Fruit fly (Drosophila melanogaster) whole organism, embryonic: Measurements from ENCODE around the gene CG32984.

Source experiments
- B-H2 ChIP-seq: fragments of 200-800 bp; sonication (Bioruptor generic); optimal IDR thresholded peaks from 2 replicates; lab custom pipeline; 2018; ENCODE audit warnings: missing biosample characterization, mild to moderate bottlenecking, missing genetic modification characterization
- CG10147 ChIP-seq: fragments of 200-800 bp; sonication (Bioruptor generic); optimal IDR thresholded peaks from 2 replicates; lab custom pipeline; 2019; ENCODE audit warnings: missing biosample characterization, mild to moderate bottlenecking, missing genetic modification characterization, moderate library complexity
- CG10209 ChIP-seq: fragments of 200-800 bp; sonication (Bioruptor generic); optimal IDR thresholded peaks from 3 replicates; lab custom pipeline; 2017; ENCODE audit warnings: missing biosample characterization, mild to moderate bottlenecking, missing genetic modification characterization, missing genetic modification reagents
- CG12942 ChIP-seq: fragments of 200-800 bp; sonication (Bioruptor generic); optimal IDR thresholded peaks from 3 replicates; lab custom pipeline; 2016; ENCODE audit warnings: missing biosample characterization, missing genetic modification characterization
- CG15269 ChIP-seq: fragments of 200-800 bp; sonication (Bioruptor generic); optimal IDR thresholded peaks from 2 replicates; lab custom pipeline; 2018; ENCODE audit warnings: missing biosample characterization, mild to moderate bottlenecking, missing genetic modification characterization, moderate library complexity
- CG17568 ChIP-seq: fragments of 200-800 bp; sonication (Bioruptor generic); optimal IDR thresholded peaks from 2 replicates; lab custom pipeline; 2018; ENCODE audit warnings: missing biosample characterization, mild to moderate bottlenecking, missing genetic modification characterization, moderate library complexity
- CG18011 ChIP-seq: fragments of 200-800 bp; sonication (Bioruptor generic); optimal IDR thresholded peaks from 2 replicates; lab custom pipeline; 2017; ENCODE audit warnings: missing biosample characterization, missing genetic modification characterization, mild to moderate bottlenecking, moderate library complexity, missing genotype
- CG18599 ChIP-seq: fragments of 200-800 bp; sonication (Bioruptor generic); optimal IDR thresholded peaks from 3 replicates; lab custom pipeline; 2017; ENCODE audit warnings: missing biosample characterization, missing genetic modification characterization, mild to moderate bottlenecking, moderate library complexity, missing genetic modification reagents
- CG3065 ChIP-seq: fragments of 200-800 bp; sonication (Bioruptor generic); optimal IDR thresholded peaks from 2 replicates; lab custom pipeline; 2016; ENCODE audit warnings: missing biosample characterization, missing genetic modification characterization
- CG32772 ChIP-seq: fragments of 200-800 bp; sonication (Bioruptor generic); IDR thresholded peaks from 2 replicates; pipeline ENCODE4 v1.3.6; 2022; ENCODE audit warnings: missing biosample characterization, missing genetic modification characterization
- CG34224 ChIP-seq: fragments of 200-800 bp; sonication (Bioruptor generic); IDR thresholded peaks from 3 replicates; pipeline ENCODE4 v1.3.6; 2022; ENCODE audit warnings: missing biosample characterization, missing genetic modification characterization; ENCODE audit not compliant: partially characterized antibody
- CG4360 ChIP-seq: fragments of 200-800 bp; sonication (Bioruptor generic); IDR thresholded peaks from 2 replicates; pipeline ENCODE4 v1.3.6; 2022; ENCODE audit warnings: missing biosample characterization, missing genetic modification characterization
- CG4707 ChIP-seq: fragments of 200-800 bp; sonication (Bioruptor generic); optimal IDR thresholded peaks from 2 replicates; lab custom pipeline; 2018; ENCODE audit warnings: missing biosample characterization, mild to moderate bottlenecking, missing genetic modification characterization, moderate library complexity
- CG4820 ChIP-seq: fragments of 200-800 bp; sonication (Bioruptor generic); optimal IDR thresholded peaks from 3 replicates; lab custom pipeline; 2016; ENCODE audit warnings: missing biosample characterization, missing genetic modification characterization
- CG5180 ChIP-seq: fragments of 200-800 bp; sonication (Bioruptor generic); optimal IDR thresholded peaks from 3 replicates; lab custom pipeline; 2017; ENCODE audit warnings: missing biosample characterization, missing genetic modification characterization, mild to moderate bottlenecking, moderate library complexity, missing genetic modification reagents
- CG6683 ChIP-seq: fragments of 200-800 bp; sonication (Bioruptor generic); optimal IDR thresholded peaks from 2 replicates; lab custom pipeline; 2017; ENCODE audit warnings: missing biosample characterization, mild to moderate bottlenecking, missing genetic modification characterization, missing genetic modification reagents
- CG6791 ChIP-seq: fragments of 200-800 bp; sonication (Bioruptor generic); IDR thresholded peaks from 3 replicates; pipeline ENCODE4 v1.3.6; 2022; ENCODE audit warnings: missing biosample characterization, missing genetic modification characterization; ENCODE audit not compliant: partially characterized antibody
- CG8281 ChIP-seq: fragments of 200-800 bp; sonication (Bioruptor generic); optimal IDR thresholded peaks from 2 replicates; lab custom pipeline; 2018; ENCODE audit warnings: missing biosample characterization, mild to moderate bottlenecking, missing genetic modification characterization, moderate library complexity
- CG8944 ChIP-seq: fragments of 200-800 bp; sonication (Bioruptor generic); optimal IDR thresholded peaks from 3 replicates; lab custom pipeline; 2016; ENCODE audit warnings: missing biosample characterization, missing genetic modification characterization
- CTCF ChIP-seq: fragments of 200-800 bp; sonication (Bioruptor generic); optimal IDR thresholded peaks from 2 replicates; lab custom pipeline; 2017; ENCODE audit warnings: missing biosample characterization, mild to moderate bottlenecking, missing genetic modification characterization, moderate library complexity
- E2f2 ChIP-seq: fragments of 200-800 bp; sonication (Bioruptor generic); IDR thresholded peaks from 2 replicates; pipeline ENCODE4 v1.3.6; 2022; ENCODE audit warnings: missing biosample characterization, missing genetic modification characterization
- Eip74EF ChIP-seq, 2 experiments: fragments of 200-800 bp in 1 of 2; fragments of >200 bp in 1 of 2; sonication (Bioruptor generic) in 1 of 2; optimal IDR thresholded peaks; 2 replicates each; lab custom pipeline; 2017 to 2019; ENCODE audit warnings: missing biosample characterization in 2 of 2, missing genetic modification characterization in 2 of 2, mild to moderate bottlenecking in 1 of 2, moderate library complexity in 1 of 2
- Hr3 ChIP-seq: fragments of 200-800 bp; sonication (Bioruptor generic); optimal IDR thresholded peaks from 3 replicates; lab custom pipeline; 2016; ENCODE audit warnings: missing biosample characterization, missing genetic modification characterization
- Hr78 ChIP-seq, 2 experiments: fragments of 200-800 bp in 1 of 2; fragments of >200 bp in 1 of 2; sonication (Bioruptor generic) in 1 of 2; optimal IDR thresholded peaks; 2 replicates each; lab custom pipeline; 2017 to 2019; ENCODE audit warnings: missing biosample characterization in 2 of 2, missing genetic modification characterization in 2 of 2, mild to moderate bottlenecking in 1 of 2, moderate library complexity in 1 of 2
- NK7.1 ChIP-seq: fragments of 200-800 bp; sonication (Bioruptor generic); optimal IDR thresholded peaks from 3 replicates; lab custom pipeline; 2016; ENCODE audit warnings: missing biosample characterization, missing genetic modification characterization
- Rx ChIP-seq: fragments of 200-800 bp; sonication (Bioruptor generic); IDR thresholded peaks from 2 replicates; pipeline ENCODE4 v1.3.6; 2022; ENCODE audit warnings: missing biosample characterization, missing genetic modification characterization
- Side ChIP-seq: fragments of 200-800 bp; sonication (Bioruptor generic); optimal IDR thresholded peaks from 2 replicates; lab custom pipeline; 2016; ENCODE audit warnings: missing biosample characterization, missing genetic modification characterization
- Sry-β ChIP-seq: fragments of 200-800 bp; sonication (Bioruptor generic); optimal IDR thresholded peaks from 2 replicates; lab custom pipeline; 2018; ENCODE audit warnings: missing biosample characterization, mild to moderate bottlenecking, missing genetic modification characterization, moderate library complexity
- Xbp1 ChIP-seq: fragments of 200-800 bp; sonication (Bioruptor generic); optimal IDR thresholded peaks from 3 replicates; lab custom pipeline; 2016; ENCODE audit warnings: missing biosample characterization, mild to moderate bottlenecking, missing genetic modification characterization
- ato ChIP-seq: fragments of 200-800 bp; sonication (Bioruptor generic); IDR thresholded peaks from 2 replicates; pipeline ENCODE4 v1.3.6; 2022; ENCODE audit warnings: missing biosample characterization, missing genetic modification characterization; ENCODE audit not compliant: partially characterized antibody
- bigmax ChIP-seq: fragments of 200-800 bp; sonication (Bioruptor generic); optimal IDR thresholded peaks from 2 replicates; lab custom pipeline; 2018; ENCODE audit warnings: missing biosample characterization, mild to moderate bottlenecking, missing genetic modification characterization
- br ChIP-seq: fragments of >200 bp; optimal IDR thresholded peaks from 2 replicates; lab custom pipeline; 2017
- chif ChIP-seq, 2 experiments: fragments of 200-800 bp; sonication (Bioruptor generic); optimal IDR thresholded peaks; 3 replicates each; lab custom pipeline; 2016; ENCODE audit warnings: missing biosample characterization in 2 of 2, missing genetic modification characterization in 2 of 2
- exex ChIP-seq: fragments of 200-800 bp; sonication (Bioruptor generic); optimal IDR thresholded peaks from 4 replicates; lab custom pipeline; 2018; ENCODE audit warnings: missing biosample characterization, mild to moderate bottlenecking, missing genetic modification characterization, moderate library complexity
- fd64A ChIP-seq: fragments of 200-800 bp; sonication (Bioruptor generic); optimal IDR thresholded peaks from 3 replicates; lab custom pipeline; 2018; ENCODE audit warnings: missing biosample characterization, mild to moderate bottlenecking, missing genetic modification characterization
- fu2 ChIP-seq: fragments of 200-800 bp; sonication (Bioruptor generic); optimal IDR thresholded peaks from 2 replicates; lab custom pipeline; 2016; ENCODE audit warnings: missing biosample characterization, missing genetic modification characterization
- gcm ChIP-seq: fragments of 200-800 bp; sonication (Bioruptor generic); optimal IDR thresholded peaks from 2 replicates; lab custom pipeline; 2019; ENCODE audit warnings: missing biosample characterization, mild to moderate bottlenecking, missing genetic modification characterization, moderate library complexity
- gsb-n ChIP-seq: fragments of 200-800 bp; sonication (Bioruptor generic); optimal IDR thresholded peaks from 3 replicates; lab custom pipeline; 2018; ENCODE audit warnings: missing biosample characterization, mild to moderate bottlenecking, missing genetic modification characterization
- hkb ChIP-seq, 2 experiments: fragments of 200-800 bp in 1 of 2; fragments of >200 bp in 1 of 2; sonication (Bioruptor generic) in 1 of 2; IDR thresholded peaks in 1 of 2; optimal IDR thresholded peaks in 1 of 2; 2 replicates each; pipeline versions ENCODE4 v1.3.6 to Lab custom; 2017 to 2022; ENCODE audit warnings: missing biosample characterization in 1 of 2, missing genetic modification characterization in 1 of 2
- hth ChIP-seq: fragments of >200 bp; optimal IDR thresholded peaks from 2 replicates; lab custom pipeline; 2017; ENCODE audit warnings: inconsistent platforms
- insv ChIP-seq, 2 experiments: fragments of 200-800 bp; sonication (Bioruptor generic); optimal IDR thresholded peaks; 3 replicates each; lab custom pipeline; 2016 to 2018; ENCODE audit warnings: missing biosample characterization in 2 of 2, missing genetic modification characterization in 2 of 2
- jing ChIP-seq: fragments of 200-800 bp; sonication (Bioruptor generic); optimal IDR thresholded peaks from 2 replicates; lab custom pipeline; 2018; ENCODE audit warnings: missing biosample characterization, mild to moderate bottlenecking, missing genetic modification characterization
- ken ChIP-seq: fragments of 200-800 bp; sonication (Bioruptor generic); IDR thresholded peaks from 3 replicates; pipeline ENCODE4 v1.3.6; 2022; ENCODE audit warnings: missing biosample characterization, missing genetic modification characterization
- psq ChIP-seq: fragments of 200-800 bp; sonication (Bioruptor generic); optimal IDR thresholded peaks from 2 replicates; lab custom pipeline; 2017; ENCODE audit warnings: missing biosample characterization, missing genetic modification characterization
- sens-2 ChIP-seq: fragments of 200-800 bp; sonication (Bioruptor generic); IDR thresholded peaks from 2 replicates; pipeline ENCODE4 v1.3.6; 2022; ENCODE audit warnings: missing biosample characterization, missing genetic modification characterization
- stc ChIP-seq: fragments of 200-800 bp; sonication (Bioruptor generic); IDR thresholded peaks from 2 replicates; pipeline ENCODE4 v1.3.6; 2022; ENCODE audit warnings: missing biosample characterization, missing genetic modification characterization
- zen ChIP-seq: fragments of 200-800 bp; sonication (Bioruptor generic); optimal IDR thresholded peaks from 3 replicates; lab custom pipeline; 2018; ENCODE audit warnings: missing biosample characterization, mild to moderate bottlenecking, missing genetic modification characterization, moderate library complexity
- zf30C ChIP-seq: fragments of 200-800 bp; sonication (Bioruptor generic); optimal IDR thresholded peaks from 3 replicates; lab custom pipeline; 2018; ENCODE audit warnings: missing biosample characterization, mild to moderate bottlenecking, missing genetic modification characterization

Gene CG32984

DNA sequence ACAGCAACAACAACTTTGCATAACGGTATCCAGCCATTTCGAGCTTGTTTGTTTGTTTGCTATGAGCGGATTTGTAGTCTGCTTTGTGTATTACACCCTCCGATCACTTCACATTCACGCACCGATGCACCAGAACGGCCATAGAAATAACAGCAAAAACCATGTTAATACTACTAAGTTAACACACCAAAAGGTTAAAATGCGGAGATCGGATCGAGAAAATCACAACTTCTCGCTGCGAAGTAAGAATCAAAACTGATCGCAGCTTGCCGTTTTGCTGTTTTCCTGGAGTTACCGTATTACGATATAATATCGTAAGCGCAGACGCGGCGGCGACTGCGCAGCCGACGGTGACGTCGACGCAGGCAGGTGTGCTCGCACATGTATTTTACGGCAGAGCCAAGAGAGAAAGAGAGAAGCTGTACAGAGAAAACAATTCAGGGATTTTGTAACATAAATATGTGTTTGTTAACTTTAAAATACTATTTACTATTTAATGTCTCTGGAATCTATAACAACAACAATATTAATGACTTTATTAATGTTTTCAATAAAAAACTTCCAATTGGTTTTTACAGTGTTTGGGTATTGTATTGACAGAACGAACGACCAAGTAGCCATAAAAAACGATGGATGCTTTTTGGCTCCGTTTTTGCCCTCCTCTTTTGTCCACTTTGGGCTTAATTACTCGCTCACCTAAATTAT is 20.0 kb downstream of the CG32984 start, which contains the start of gene CG13101 (continued):
- TF ChIP-seq Hr78 (GFP tag; optimal IDR thresholded peaks at IDR 0.05; lab: Kevin White, UChicago), result peak in 1 of 2 experiments; percentile 72
- no peak; the same call in 1 of the 3 replicates for TF ChIP-seq ken
- no peak for TF ChIP-seq CG6791 (GFP tag; lab: Robert Waterston, UW)
- TF ChIP-seq psq (GFP tag; lab: Kevin White, UChicago), result peak; percentile 63
- TF ChIP-seq CG34224 (GFP tag; lab: Robert Waterston, UW), result 0 out of 3 replicates have a peak, but pooled peaks have one; percentile 9
- TF ChIP-seq zf30C, result peak; percentile 75
- TF ChIP-seq CG8281 (tag; lab: Kevin White, UChicago), result peak; percentile 87
- TF ChIP-seq chif (GFP tag; optimal IDR thresholded peaks at IDR 0.05; lab: Kevin White, UChicago), result peak; percentile 80 to 86
- peak; percentile 95 for TF ChIP-seq gsb-n (tag; lab: Kevin White, UChicago)
- TF ChIP-seq CTCF, result peak; percentile 50
- peak; percentile 92 for TF ChIP-seq gcm (GFP tag; lab: Kevin White, UChicago)
- TF ChIP-seq jing (GFP tag; lab: Kevin White, UChicago), result peak; percentile 57
- TF ChIP-seq bigmax (GFP tag; lab: Kevin White, UChicago), result no peak
- TF ChIP-seq Sry-β (GFP tag; lab: Kevin White, UChicago), result no peak
- peak; percentile 63 for TF ChIP-seq CG18011 (GFP tag; lab: Kevin White, UChicago)
- TF ChIP-seq exex, result peak; percentile 70
- peak in 1 of 2 experiments; percentile 90 for TF ChIP-seq Eip74EF (GFP tag; optimal IDR thresholded peaks at IDR 0.05; lab: Kevin White, UChicago)
- TF ChIP-seq CG17568, result peak; percentile 91
- peak; percentile 82 for TF ChIP-seq sens-2
- peak; percentile 72 for TF ChIP-seq CG3065
- TF ChIP-seq zen, result peak; percentile 89
- TF ChIP-seq ato (GFP tag; lab: Robert Waterston, UW), result no peak
- TF ChIP-seq insv (GFP tag; optimal IDR thresholded peaks at IDR 0.05; lab: Kevin White, UChicago), result peak in 1 of 2 experiments; percentile 27
- TF ChIP-seq CG4707, result peak; percentile 57
- TF ChIP-seq CG10147 (GFP tag; lab: Kevin White, UChicago), result peak; percentile 92
- TF ChIP-seq CG8944 (GFP tag; lab: Kevin White, UChicago), result peak; percentile 66
- TF ChIP-seq Hr3, result peak; percentile 90
- TF ChIP-seq Side (GFP tag; lab: Kevin White, UChicago), result peak; percentile 77
- TF ChIP-seq CG5180, result peak; percentile 75
- TF ChIP-seq NK7.1 (GFP tag; lab: Kevin White, UChicago), result peak; percentile 72
- peak; percentile 95 for TF ChIP-seq CG15269 (tag; lab: Kevin White, UChicago)
- TF ChIP-seq CG10209 (GFP tag; lab: Kevin White, UChicago), result peak; percentile 89
- peak; percentile 89 for TF ChIP-seq CG12942 (GFP tag; lab: Kevin White, UChicago)
- TF ChIP-seq hth (lab: Kevin White, UChicago), result no peak
- TF ChIP-seq CG4820 (GFP tag; lab: Kevin White, UChicago), result peak; percentile 87
- TF ChIP-seq B-H2, result no peak
- no peak for TF ChIP-seq hkb (optimal IDR thresholded peaks at IDR 0.05; lab: Kevin White, UChicago)
- TF ChIP-seq hkb (GFP tag; IDR thresholded peaks at IDR 0.05; lab: Robert Waterston, UW), result peak; percentile 95
- peak; percentile 87 for TF ChIP-seq CG6683
- TF ChIP-seq br (lab: Kevin White, UChicago), result no peak
- peak; percentile 91 for TF ChIP-seq Xbp1
- peak; percentile 63 for TF ChIP-seq fu2 (GFP tag; lab: Kevin White, UChicago)
- peak; percentile 93 for TF ChIP-seq CG18599
- TF ChIP-seq fd64A, result peak; percentile 53
- TF ChIP-seq stc, result peak; percentile 96
- peak; percentile 92 for TF ChIP-seq CG32772
- TF ChIP-seq E2f2, result peak; percentile 79
- TF ChIP-seq Rx (GFP tag; lab: Robert Waterston, UW), result peak; percentile 76
- peak; percentile 62 for TF ChIP-seq CG4360 (GFP tag; lab: Robert Waterston, UW)
